Fruit fly (Drosophila melanogaster): Measurements from ENCODE around the gene GluProRS.

DNA sequence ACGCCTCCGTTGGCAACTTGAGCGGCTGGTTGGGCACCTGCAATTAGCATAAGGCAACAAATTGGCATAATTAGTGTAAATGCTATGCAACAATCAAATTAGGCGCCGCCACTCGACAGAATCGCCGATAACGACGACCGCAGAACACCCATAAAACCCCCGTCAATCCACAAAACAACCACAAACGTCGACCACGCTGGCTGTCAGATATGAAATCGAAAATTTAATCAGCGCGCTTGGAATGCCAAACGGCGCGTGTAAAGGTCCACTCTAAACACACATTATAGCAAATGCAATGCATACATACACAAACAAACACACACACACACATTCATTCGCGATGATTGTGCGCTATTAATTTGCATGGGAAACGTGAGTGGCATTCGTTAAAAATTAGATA lies 54.8 kb downstream of the GluProRS start:
- TF ChIP-seq EcR (GFP tag; optimal IDR thresholded peaks at IDR 0.05), result no peak
- no peak for TF ChIP-seq rn (GFP tag; IDR thresholded peaks at IDR 0.05)
- no peak for TF ChIP-seq CG14655 (GFP tag; optimal IDR thresholded peaks at IDR 0.05)
- TF ChIP-seq CG13204 (GFP tag; optimal IDR thresholded peaks at IDR 0.05), result no peak
- no peak for TF ChIP-seq CG4496 (GFP tag; IDR thresholded peaks at IDR 0.05)
- no peak for TF ChIP-seq CG10348 (GFP tag; IDR thresholded peaks at IDR 0.05)
- no peak for TF ChIP-seq Pif1A (GFP tag; optimal IDR thresholded peaks at IDR 0.05)
- TF ChIP-seq fd96Ca (GFP tag; IDR thresholded peaks at IDR 0.05), result no peak
- TF ChIP-seq CG34367 (tag; optimal IDR thresholded peaks at IDR 0.05), result no peak
- TF ChIP-seq D1 (tag; optimal IDR thresholded peaks at IDR 0.05), result no peak

Data from whole organism, pupa.